2 fruit fly cellular contexts compared by ENCODE assay signal in the genomic region with DNA sequence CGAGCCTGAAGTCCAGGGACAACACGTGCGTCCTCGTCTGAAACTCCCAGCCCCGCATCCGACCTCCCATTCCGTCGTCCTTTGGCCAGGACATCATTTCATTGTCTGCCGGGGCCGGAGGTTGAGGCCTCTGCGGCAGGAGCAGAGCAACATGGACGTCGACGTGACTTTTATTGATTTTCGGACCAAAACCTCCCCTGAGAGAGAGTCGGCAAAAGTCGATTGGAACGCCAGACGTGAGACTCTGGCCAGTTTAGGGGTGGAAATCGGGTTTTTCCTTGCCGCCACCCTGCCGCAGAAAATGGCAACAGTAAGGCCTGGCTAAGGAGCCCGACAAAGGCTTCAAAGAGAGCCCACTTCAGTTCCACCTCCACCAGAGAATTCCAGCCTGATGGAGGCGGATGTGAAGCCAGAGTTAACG.
TF ChIP-seq lines count a peak whose summit lies in the region.

No protein-coding gene starts in this region.

- TF ChIP-seq CTCF in whole organism, embryonic (GFP tag; optimal IDR thresholded peaks at IDR 0.05; lab: Kevin White, UChicago), result no peak

TF ChIP-seq in whole organism, adult, 20 proteins besides CTCF, POLR2A, EP300 and RAD21:
- TF ChIP-seq CG33017 (tag; optimal IDR thresholded peaks at IDR 0.05; lab: Kevin White, UChicago) (no peak), kay (GFP tag; lab: Kevin White, UChicago; ENCODE audit: borderline replicate concordance) (peak; percentile 27)

TF ChIP-seq in whole organism, embryonic, 481 proteins besides CTCF, POLR2A, EP300 and RAD21:
- TF ChIP-seq abd-A (tag; optimal IDR thresholded peaks at IDR 0.05; lab: Kevin White, UChicago) (peak; percentile 98), peb (GFP tag; IDR thresholded peaks at IDR 0.05; lab: Robert Waterston, UW) (no peak), cwo (GFP tag; optimal IDR thresholded peaks at IDR 0.05; lab: Kevin White, UChicago) (peak; percentile 65), crol (GFP tag; IDR thresholded peaks at IDR 0.05; lab: Robert Waterston, UW) (peak; percentile 42), CG12155 (GFP tag; optimal IDR thresholded peaks at IDR 0.05; lab: Kevin White, UChicago) (no peak), unpg (GFP tag; optimal IDR thresholded peaks at IDR 0.05; lab: Kevin White, UChicago) (no peak), Drgx (GFP tag; IDR thresholded peaks at IDR 0.05; lab: Robert Waterston, UW) (no peak), CG6765 (GFP tag; optimal IDR thresholded peaks at IDR 0.05; lab: Kevin White, UChicago) (peak; percentile 54), CG10543 (GFP tag; optimal IDR thresholded peaks at IDR 0.05; lab: Kevin White, UChicago) (peak; percentile 27), CG32532 (GFP tag; IDR thresholded peaks at IDR 0.05; lab: Robert Waterston, UW) (no peak), kni (GFP tag; optimal IDR thresholded peaks at IDR 0.05; lab: Kevin White, UChicago) (peak; percentile 15), BtbVII (GFP tag; optimal IDR thresholded peaks at IDR 0.05; lab: Kevin White, UChicago) (no peak), onecut (GFP tag; IDR thresholded peaks at IDR 0.05; lab: Robert Waterston, UW) (peak; percentile 100), chinmo (GFP tag; IDR thresholded peaks at IDR 0.05; lab: Robert Waterston, UW; ENCODE audit: partially characterized antibody) (0 out of 4 replicates have a peak, but pooled peaks have one; percentile 29), CG12659 (GFP tag; optimal IDR thresholded peaks at IDR 0.05; lab: Kevin White, UChicago) (no peak), Adf1 (GFP tag; IDR thresholded peaks at IDR 0.05; lab: Robert Waterston, UW) (peak; percentile 43; the same call in 1 of the 2 replicates), ewg (GFP tag; optimal IDR thresholded peaks at IDR 0.05; lab: Kevin White, UChicago) (peak; percentile 70), Vsx1 (GFP tag; optimal IDR thresholded peaks at IDR 0.05; lab: Kevin White, UChicago) (no peak), Med (GFP tag; lab: Kevin White, UChicago) (peak; percentile 85), Nf-YC (tag; optimal IDR thresholded peaks at IDR 0.05; lab: Kevin White, UChicago) (peak; percentile 53), CG8765 (GFP tag; IDR thresholded peaks at IDR 0.05; lab: Robert Waterston, UW) (no peak), Dek (tag; optimal IDR thresholded peaks at IDR 0.05; lab: Kevin White, UChicago) (no peak), Dref (GFP tag; IDR thresholded peaks at IDR 0.05; lab: Robert Waterston, UW) (no peak), CG9932 (GFP tag; IDR thresholded peaks at IDR 0.05; lab: Robert Waterston, UW) (no peak), HmgD (GFP tag; optimal IDR thresholded peaks at IDR 0.05; lab: Kevin White, UChicago) (no peak), seq (GFP tag; IDR thresholded peaks at IDR 0.05; lab: Robert Waterston, UW) (peak; percentile 90), tll (GFP tag; optimal IDR thresholded peaks at IDR 0.05; lab: Kevin White, UChicago) (peak in 1 of 2 experiments; percentile 36), Rfx (GFP tag; IDR thresholded peaks at IDR 0.05; lab: Robert Waterston, UW) (0 out of 2 replicates have a peak, but pooled peaks have one; percentile 34), ems (GFP tag; optimal IDR thresholded peaks at IDR 0.05; lab: Kevin White, UChicago) (no peak), ato (GFP tag; IDR thresholded peaks at IDR 0.05; lab: Robert Waterston, UW; ENCODE audit: partially characterized antibody) (no peak), nerfin-1 (tag; optimal IDR thresholded peaks at IDR 0.05; lab: Kevin White, UChicago) (peak; percentile 71), Nf-YB (GFP tag; optimal IDR thresholded peaks at IDR 0.05; lab: Kevin White, UChicago) (peak; percentile 50), row (GFP tag; IDR thresholded peaks at IDR 0.05; lab: Robert Waterston, UW) (peak; percentile 43; the same call in 2 of the 3 replicates), Six4 (GFP tag; optimal IDR thresholded peaks at IDR 0.05; lab: Kevin White, UChicago) (no peak), Hey (tag; optimal IDR thresholded peaks at IDR 0.05; lab: Kevin White, UChicago) (peak; percentile 71), Deaf1 (tag; optimal IDR thresholded peaks at IDR 0.05; lab: Kevin White, UChicago) (peak; percentile 22), bbx (GFP tag; IDR thresholded peaks at IDR 0.05; lab: Robert Waterston, UW; ENCODE audit: partially characterized antibody) (0 out of 2 replicates have a peak, but pooled peaks have one; percentile 28), Trl (optimal IDR thresholded peaks at IDR 0.05; lab: Kevin White, UChicago) (peak in 1 of 2 experiments; percentile 19), Trl (GFP tag; optimal IDR thresholded peaks at IDR 0.05; lab: Kevin White, UChicago) (no peak), grau (tag; optimal IDR thresholded peaks at IDR 0.05; lab: Kevin White, UChicago) (peak; percentile 94), scrt (GFP tag; optimal IDR thresholded peaks at IDR 0.05; lab: Kevin White, UChicago) (peak; percentile 21), sens (GFP tag; lab: Kevin White, UChicago) (peak; percentile 52), pros (GFP tag; optimal IDR thresholded peaks at IDR 0.05; lab: Kevin White, UChicago) (peak; percentile 87), CG13894 (tag; optimal IDR thresholded peaks at IDR 0.05; lab: Kevin White, UChicago) (peak; percentile 41), twi (tag; optimal IDR thresholded peaks at IDR 0.05; lab: Kevin White, UChicago) (no peak), CG10267 (tag; optimal IDR thresholded peaks at IDR 0.05; lab: Kevin White, UChicago) (no peak)
